In the genomic region with DNA sequence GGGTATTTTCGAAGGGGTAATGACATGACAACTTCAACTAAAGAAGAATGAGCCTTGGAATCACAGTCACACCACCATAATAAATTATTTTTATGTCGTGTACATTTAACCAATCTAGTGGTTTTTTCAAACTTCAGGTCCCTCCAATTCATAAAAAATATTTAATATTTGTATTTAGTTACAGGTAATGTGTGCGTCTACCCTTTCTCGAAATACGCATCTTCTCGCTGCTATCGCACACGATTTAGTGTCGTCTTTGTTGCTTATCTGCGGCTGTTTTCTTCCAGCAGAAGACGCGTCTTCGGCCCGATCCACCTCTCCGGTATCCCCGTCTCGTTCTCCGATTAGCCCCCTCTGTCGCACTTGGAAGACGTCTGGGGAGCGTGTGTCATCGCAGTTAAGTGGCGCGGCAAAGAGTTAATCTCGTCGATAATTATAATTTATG, we compare ENCODE assay signal across 3 fruit fly cellular contexts.
TF ChIP-seq lines count a peak whose summit lies in the region.

No protein-coding gene starts in this region.

TF ChIP-seq in whole organism, embryonic, 481 proteins besides CTCF, POLR2A, EP300 and RAD21 (continued from another document and continues in another):
- TF ChIP-seq dmrt11E (tag; optimal IDR thresholded peaks at IDR 0.05; lab: Kevin White, UChicago), result peak; percentile 94
- TF ChIP-seq ttk (GFP tag; IDR thresholded peaks at IDR 0.05; lab: Robert Waterston, UW), result peak; percentile 85
- TF ChIP-seq jing (GFP tag; optimal IDR thresholded peaks at IDR 0.05; lab: Kevin White, UChicago), result peak; percentile 62
- TF ChIP-seq amos (GFP tag; IDR thresholded peaks at IDR 0.05; lab: Robert Waterston, UW; ENCODE audit: partially characterized antibody), result no peak
- peak; percentile 20 for TF ChIP-seq ac (GFP tag; optimal IDR thresholded peaks at IDR 0.05; lab: Kevin White, UChicago)
- no peak for TF ChIP-seq CG11560 (tag; IDR thresholded peaks at IDR 0.05; lab: Robert Waterston, UW)
- TF ChIP-seq CG7372 (GFP tag; IDR thresholded peaks at IDR 0.05; lab: Robert Waterston, UW), result peak; percentile 30; the same call in 1 of the 2 replicates
- TF ChIP-seq CG14667 (GFP tag; IDR thresholded peaks at IDR 0.05; lab: Robert Waterston, UW), result peak; percentile 62; the same call in 1 of the 2 replicates
- no peak for TF ChIP-seq kni (GFP tag; optimal IDR thresholded peaks at IDR 0.05; lab: Kevin White, UChicago)
- TF ChIP-seq CG10431 (GFP tag; optimal IDR thresholded peaks at IDR 0.05; lab: Kevin White, UChicago), result no peak
- 0 out of 2 replicates have a peak, but pooled peaks have one; percentile 35 for TF ChIP-seq CG4730 (GFP tag; IDR thresholded peaks at IDR 0.05; lab: Robert Waterston, UW)
- TF ChIP-seq CG3163 (GFP tag; optimal IDR thresholded peaks at IDR 0.05; lab: Kevin White, UChicago), result no peak
- no peak for TF ChIP-seq Poxn (GFP tag; IDR thresholded peaks at IDR 0.05; lab: Robert Waterston, UW)
- 0 out of 3 replicates have a peak, but pooled peaks have one; percentile 27 for TF ChIP-seq CG11456 (GFP tag; IDR thresholded peaks at IDR 0.05; lab: Robert Waterston, UW)
- peak; percentile 49 for TF ChIP-seq ssp (GFP tag; IDR thresholded peaks at IDR 0.05; lab: Robert Waterston, UW)
- peak; percentile 73 for TF ChIP-seq ken (GFP tag; IDR thresholded peaks at IDR 0.05; lab: Robert Waterston, UW)
- peak; percentile 34 for TF ChIP-seq Dad (GFP tag; optimal IDR thresholded peaks at IDR 0.05; lab: Kevin White, UChicago)
- TF ChIP-seq tx (GFP tag; optimal IDR thresholded peaks at IDR 0.05; lab: Kevin White, UChicago), result no peak
- no peak for TF ChIP-seq prd (optimal IDR thresholded peaks at IDR 0.05; lab: Kevin White, UChicago)
- TF ChIP-seq prd (GFP tag; IDR thresholded peaks at IDR 0.05; lab: Robert Waterston, UW), result peak; percentile 85
- peak; percentile 54 for TF ChIP-seq CG32772 (GFP tag; IDR thresholded peaks at IDR 0.05; lab: Robert Waterston, UW)
- no peak for TF ChIP-seq Scr (GFP tag; IDR thresholded peaks at IDR 0.05; lab: Robert Waterston, UW; ENCODE audit: partially characterized antibody)
- peak; percentile 62 for TF ChIP-seq CG32532 (GFP tag; IDR thresholded peaks at IDR 0.05; lab: Robert Waterston, UW)
- no peak for TF ChIP-seq exex (tag; optimal IDR thresholded peaks at IDR 0.05; lab: Kevin White, UChicago)
- no peak for TF ChIP-seq CG13287 (GFP tag; IDR thresholded peaks at IDR 0.05; lab: Robert Waterston, UW; ENCODE audit: partially characterized antibody)
- peak; percentile 41; the same call in 1 of the 2 replicates for TF ChIP-seq Drgx (GFP tag; IDR thresholded peaks at IDR 0.05; lab: Robert Waterston, UW)
- TF ChIP-seq CG8359 (GFP tag; optimal IDR thresholded peaks at IDR 0.05; lab: Kevin White, UChicago; ENCODE audit: borderline replicate concordance), result peak; percentile 45
- TF ChIP-seq CG7963 (GFP tag; IDR thresholded peaks at IDR 0.05; lab: Robert Waterston, UW; ENCODE audit: partially characterized antibody), result no peak
- no peak for TF ChIP-seq GATAe (GFP tag; conservative IDR thresholded peaks at IDR 0.05; lab: Robert Waterston, UW)
- TF ChIP-seq pan (optimal IDR thresholded peaks at IDR 0.05; lab: Kevin White, UChicago), result no peak
- peak in 1 of 2 experiments; percentile 76 for TF ChIP-seq pan (GFP tag; optimal IDR thresholded peaks at IDR 0.05 in 1 of 2, IDR thresholded peaks at IDR 0.05 in 1 of 2)
- TF ChIP-seq CG15514 (GFP tag; optimal IDR thresholded peaks at IDR 0.05; lab: Kevin White, UChicago), result no peak
- TF ChIP-seq Pdp1 (GFP tag; optimal IDR thresholded peaks at IDR 0.05; lab: Kevin White, UChicago), result peak; percentile 51 to 59
- TF ChIP-seq CG18262 (tag; optimal IDR thresholded peaks at IDR 0.05; lab: Kevin White, UChicago), result peak; percentile 89
- peak; percentile 89 for TF ChIP-seq CG17328 (GFP tag; IDR thresholded peaks at IDR 0.05; lab: Robert Waterston, UW)
- TF ChIP-seq al (GFP tag; IDR thresholded peaks at IDR 0.05; lab: Robert Waterston, UW), result 0 out of 2 replicates have a peak, but pooled peaks have one; percentile 30
- TF ChIP-seq dimm (GFP tag; IDR thresholded peaks at IDR 0.05; lab: Robert Waterston, UW), result peak; percentile 57
- peak; percentile 78 for TF ChIP-seq CG8924 (tag; optimal IDR thresholded peaks at IDR 0.05; lab: Kevin White, UChicago)
- TF ChIP-seq gt (GFP tag; IDR thresholded peaks at IDR 0.05; lab: Robert Waterston, UW), result 0 out of 2 replicates have a peak, but pooled peaks have one; percentile 39
- no peak for TF ChIP-seq CG18011 (GFP tag; optimal IDR thresholded peaks at IDR 0.05; lab: Kevin White, UChicago)

TF ChIP-seq in whole organism, prepupa, 60 proteins besides CTCF, POLR2A, EP300 and RAD21 (continued from another document):
- TF ChIP-seq topi (GFP tag; optimal IDR thresholded peaks at IDR 0.05; lab: Kevin White, UChicago) (peak; percentile 95), CG6808 (GFP tag; optimal IDR thresholded peaks at IDR 0.05; lab: Kevin White, UChicago) (peak; percentile 85), dsx (GFP tag; optimal IDR thresholded peaks at IDR 0.05; lab: Kevin White, UChicago; ENCODE audit: poor library complexity, severe bottlenecking) (peak; percentile 89), CG10631 (GFP tag; optimal IDR thresholded peaks at IDR 0.05; lab: Kevin White, UChicago) (peak; percentile 91), Met (GFP tag; optimal IDR thresholded peaks at IDR 0.05; lab: Kevin White, UChicago) (peak; percentile 93), CG4318 (GFP tag; optimal IDR thresholded peaks at IDR 0.05; lab: Kevin White, UChicago) (peak; percentile 59), CG11762 (GFP tag; optimal IDR thresholded peaks at IDR 0.05; lab: Kevin White, UChicago; ENCODE audit: insufficient read depth) (peak; percentile 75), eg (GFP tag; IDR thresholded peaks at IDR 0.05; lab: Robert Waterston, UW) (peak; percentile 73), Eip78C (GFP tag; lab: Kevin White, UChicago) (peak; percentile 99), CG16779 (tag; optimal IDR thresholded peaks at IDR 0.05; lab: Kevin White, UChicago) (peak; percentile 61), Lpt (GFP tag; optimal IDR thresholded peaks at IDR 0.05; lab: Kevin White, UChicago) (peak; percentile 5), CG6276 (GFP tag; optimal IDR thresholded peaks at IDR 0.05; lab: Kevin White, UChicago) (peak; percentile 10), Ets21C (GFP tag; optimal IDR thresholded peaks at IDR 0.05; lab: Kevin White, UChicago) (peak; percentile 83), dac (GFP tag; optimal IDR thresholded peaks at IDR 0.05; lab: Kevin White, UChicago) (no peak), CG3919 (GFP tag; optimal IDR thresholded peaks at IDR 0.05; lab: Kevin White, UChicago) (peak; percentile 91), CG11902 (GFP tag; optimal IDR thresholded peaks at IDR 0.05; lab: Kevin White, UChicago) (peak; percentile 92), Sox102F (GFP tag; optimal IDR thresholded peaks at IDR 0.05; lab: Kevin White, UChicago) (peak; percentile 89), Gug (GFP tag; IDR thresholded peaks at IDR 0.05; lab: Robert Waterston, UW) (peak; percentile 46; the same call in 1 of the 2 replicates), fd59A (GFP tag; optimal IDR thresholded peaks at IDR 0.05; lab: Kevin White, UChicago) (peak; percentile 88), net (GFP tag; optimal IDR thresholded peaks at IDR 0.05; lab: Kevin White, UChicago) (peak; percentile 78), Sox14 (GFP tag; optimal IDR thresholded peaks at IDR 0.05; lab: Kevin White, UChicago) (peak; percentile 94), CG32006 (GFP tag; optimal IDR thresholded peaks at IDR 0.05; lab: Kevin White, UChicago) (peak; percentile 68), CG6792 (GFP tag; optimal IDR thresholded peaks at IDR 0.05; lab: Kevin White, UChicago) (peak; percentile 89), CG8319 (GFP tag; optimal IDR thresholded peaks at IDR 0.05; lab: Kevin White, UChicago) (peak; percentile 74), CG15336 (GFP tag; IDR thresholded peaks at IDR 0.05; lab: Robert Waterston, UW) (peak; percentile 57; the same call in 1 of the 2 replicates), CG10669 (GFP tag; optimal IDR thresholded peaks at IDR 0.05; lab: Kevin White, UChicago) (peak; percentile 87), fd85E (GFP tag; optimal IDR thresholded peaks at IDR 0.05; lab: Kevin White, UChicago) (peak; percentile 52), Sox15 (GFP tag; optimal IDR thresholded peaks at IDR 0.05; lab: Kevin White, UChicago) (peak; percentile 86), ss (GFP tag; optimal IDR thresholded peaks at IDR 0.05; lab: Kevin White, UChicago) (peak; percentile 73 to 90), CG8119 (GFP tag; IDR thresholded peaks at IDR 0.05; lab: Robert Waterston, UW) (peak; percentile 60; the same call in 2 of the 3 replicates), Blimp-1 (GFP tag; optimal IDR thresholded peaks at IDR 0.05; lab: Kevin White, UChicago) (peak; percentile 72), Hr4 (GFP tag; optimal IDR thresholded peaks at IDR 0.05; lab: Kevin White, UChicago) (peak; percentile 69), acj6 (GFP tag; optimal IDR thresholded peaks at IDR 0.05; lab: Kevin White, UChicago) (peak; percentile 92), CG31627 (GFP tag; optimal IDR thresholded peaks at IDR 0.05; lab: Kevin White, UChicago) (peak; percentile 91), cyc (GFP tag; optimal IDR thresholded peaks at IDR 0.05; lab: Kevin White, UChicago) (peak; percentile 90), vri (GFP tag; optimal IDR thresholded peaks at IDR 0.05; lab: Kevin White, UChicago) (peak; percentile 80), achi (GFP tag; optimal IDR thresholded peaks at IDR 0.05; lab: Kevin White, UChicago) (peak; percentile 89), Eip75B (GFP tag; optimal IDR thresholded peaks at IDR 0.05; lab: Kevin White, UChicago) (peak; percentile 90), spab (GFP tag; optimal IDR thresholded peaks at IDR 0.05; lab: Kevin White, UChicago) (peak; percentile 87)

TF ChIP-seq in whole organism, wandering third instar larva, 38 proteins besides CTCF, POLR2A, EP300 and RAD21 (continued from another document):
- TF ChIP-seq sage (GFP tag; optimal IDR thresholded peaks at IDR 0.05; lab: Kevin White, UChicago) (peak; percentile 57), Dfd (GFP tag; optimal IDR thresholded peaks at IDR 0.05; lab: Kevin White, UChicago) (no peak), Dif (GFP tag; optimal IDR thresholded peaks at IDR 0.05; lab: Kevin White, UChicago; ENCODE audit: partially characterized antibody) (no peak), psq (GFP tag; optimal IDR thresholded peaks at IDR 0.05; lab: Kevin White, UChicago) (peak; percentile 85), Mio (GFP tag; optimal IDR thresholded peaks at IDR 0.05; lab: Kevin White, UChicago) (no peak), Jra (GFP tag; optimal IDR thresholded peaks at IDR 0.05; lab: Kevin White, UChicago) (peak; percentile 49), fru (GFP tag; optimal IDR thresholded peaks at IDR 0.05; lab: Kevin White, UChicago) (peak; percentile 91), Hr83 (GFP tag; optimal IDR thresholded peaks at IDR 0.05; lab: Kevin White, UChicago; ENCODE audit: poor library complexity, severe bottlenecking) (peak; percentile 32), Myc (optimal IDR thresholded peaks at IDR 0.05; lab: Kevin White, UChicago) (no peak), GATAd (GFP tag; optimal IDR thresholded peaks at IDR 0.05; lab: Kevin White, UChicago) (no peak), Rel (GFP tag; optimal IDR thresholded peaks at IDR 0.05; lab: Kevin White, UChicago) (peak; percentile 31), Rel (tag; optimal IDR thresholded peaks at IDR 0.05; lab: Kevin White, UChicago) (peak; percentile 2), dl (GFP tag; optimal IDR thresholded peaks at IDR 0.05; lab: Kevin White, UChicago; ENCODE audit: insufficient read depth in 1 of 2, partially characterized antibody in 2 of 2) (no peak)
